Fruit fly (Drosophila melanogaster) whole organism, embryonic: ENCODE data around the gene jim.

Experiments
- CG10147 ChIP-seq: fragments of 200-800 bp; sonication (Bioruptor generic); optimal IDR thresholded peaks from 2 replicates; lab custom pipeline; 2019; ENCODE audit warnings: missing biosample characterization, mild to moderate bottlenecking, missing genetic modification characterization, moderate library complexity
- CG14860 ChIP-seq: fragments of 200-800 bp; sonication (Bioruptor generic); IDR thresholded peaks from 3 replicates; pipeline ENCODE4 v1.3.6; 2022; ENCODE audit warnings: missing biosample characterization, missing genetic modification characterization; ENCODE audit not compliant: partially characterized antibody
- CG1529 ChIP-seq: fragments of 200-800 bp; sonication (Bioruptor generic); optimal IDR thresholded peaks from 3 replicates; lab custom pipeline; 2018; ENCODE audit warnings: missing biosample characterization, missing genetic modification characterization
- CG1647 ChIP-seq: fragments of 200-800 bp; sonication (Bioruptor generic); optimal IDR thresholded peaks from 3 replicates; lab custom pipeline; 2016; ENCODE audit warnings: missing biosample characterization, missing genetic modification characterization
- CG17802 ChIP-seq: fragments of 200-800 bp; sonication (Bioruptor generic); optimal IDR thresholded peaks from 2 replicates; lab custom pipeline; 2018; ENCODE audit warnings: missing biosample characterization, mild to moderate bottlenecking, missing genetic modification characterization, moderate library complexity
- CG31388 ChIP-seq: fragments of 200-800 bp; sonication (Bioruptor generic); optimal IDR thresholded peaks from 2 replicates; lab custom pipeline; 2016; ENCODE audit warnings: missing biosample characterization, missing genetic modification characterization
- CG6254 ChIP-seq: fragments of 200-800 bp; sonication (Bioruptor generic); optimal IDR thresholded peaks from 3 replicates; lab custom pipeline; 2017; ENCODE audit warnings: mild to moderate bottlenecking, missing biosample characterization, missing genetic modification reagents, missing genetic modification characterization
- CG6654 ChIP-seq: fragments of 200-800 bp; sonication (Bioruptor generic); optimal IDR thresholded peaks from 2 replicates; lab custom pipeline; 2017; ENCODE audit warnings: missing biosample characterization, mild to moderate bottlenecking, missing genetic modification characterization
- CG8089 ChIP-seq: fragments of 200-800 bp; sonication (Bioruptor generic); optimal IDR thresholded peaks from 3 replicates; lab custom pipeline; 2016; ENCODE audit warnings: missing biosample characterization, missing genetic modification characterization
- CG8359 ChIP-seq: fragments of 200-800 bp; sonication (Bioruptor generic); optimal IDR thresholded peaks from 2 replicates; lab custom pipeline; 2017; ENCODE audit warnings: missing biosample characterization, mild to moderate bottlenecking, missing genetic modification characterization, borderline replicate concordance
- CG9932 ChIP-seq: fragments of 200-800 bp; sonication (Bioruptor generic); IDR thresholded peaks from 2 replicates; pipeline ENCODE4 v1.3.6; 2022; ENCODE audit warnings: missing biosample characterization, missing genetic modification characterization
- D19B ChIP-seq: fragments of 200-800 bp; sonication (Bioruptor generic); optimal IDR thresholded peaks from 2 replicates; lab custom pipeline; 2017; ENCODE audit warnings: missing biosample characterization, mild to moderate bottlenecking, missing genetic modification characterization
- Doc2 ChIP-seq: fragments of 200-800 bp; sonication (Bioruptor generic); IDR thresholded peaks from 2 replicates; pipeline ENCODE4 v1.3.6; 2022; ENCODE audit warnings: missing biosample characterization, missing genetic modification characterization
- Gsc ChIP-seq: fragments of 200-800 bp; sonication (Bioruptor generic); IDR thresholded peaks from 2 replicates; pipeline ENCODE4 v1.3.6; 2022; ENCODE audit warnings: missing biosample characterization, missing genetic modification characterization
- Gug ChIP-seq: fragments of 200-800 bp; sonication (Bioruptor generic); IDR thresholded peaks from 4 replicates; pipeline ENCODE4 v1.3.6; 2022; ENCODE audit warnings: missing biosample characterization, missing genetic modification characterization
- Hmr ChIP-seq: fragments of 200-800 bp; sonication (Bioruptor generic); optimal IDR thresholded peaks from 3 replicates; lab custom pipeline; 2017; ENCODE audit warnings: mild to moderate bottlenecking, missing biosample characterization, missing genetic modification reagents, missing genetic modification characterization
- Hr51 ChIP-seq, 2 experiments: fragments of 200-800 bp; sonication (Bioruptor generic); optimal IDR thresholded peaks; 2 replicates in 1 of 2; 3 replicates in 1 of 2; lab custom pipeline; 2016 to 2018; ENCODE audit warnings: missing biosample characterization in 2 of 2, missing genetic modification characterization in 2 of 2, mild to moderate bottlenecking in 1 of 2, moderate library complexity in 1 of 2
- Med ChIP-seq: fragments of 200-800 bp; sonication (Bioruptor generic); peaks from one replicate; lab custom pipeline; 2016; ENCODE audit warnings: missing biosample characterization, missing genetic modification characterization, mild to moderate bottlenecking, inconsistent platforms, moderate library complexity
- Oli ChIP-seq: fragments of 200-800 bp; sonication (Bioruptor generic); optimal IDR thresholded peaks from 2 replicates; lab custom pipeline; 2018; ENCODE audit warnings: missing biosample characterization, mild to moderate bottlenecking, missing genetic modification characterization, moderate library complexity
- Tbp ChIP-seq: fragments of >200 bp; optimal IDR thresholded peaks from 2 replicates; lab custom pipeline; 2018; ENCODE audit warnings: missing biosample characterization, missing genetic modification characterization
- dm ChIP-seq: fragments of 200-800 bp; sonication (Bioruptor generic); optimal IDR thresholded peaks from 3 replicates; lab custom pipeline; 2016; ENCODE audit warnings: missing biosample characterization, missing genetic modification characterization
- inv ChIP-seq: fragments of 200-800 bp; sonication (Bioruptor generic); IDR thresholded peaks from 2 replicates; pipeline ENCODE4 v1.3.6; 2022; ENCODE audit warnings: missing biosample characterization, missing genetic modification characterization; ENCODE audit not compliant: partially characterized antibody
- lbe ChIP-seq: fragments of 200-800 bp; sonication (Bioruptor generic); optimal IDR thresholded peaks from 2 replicates; lab custom pipeline; 2016; ENCODE audit warnings: missing biosample characterization, mild to moderate bottlenecking, missing genetic modification characterization
- nmo ChIP-seq: fragments of 200-800 bp; sonication (Bioruptor generic); optimal IDR thresholded peaks from 2 replicates; lab custom pipeline; 2018; ENCODE audit warnings: missing biosample characterization, mild to moderate bottlenecking, missing genetic modification characterization, moderate library complexity
- tio ChIP-seq: fragments of 200-800 bp; sonication (Bioruptor generic); optimal IDR thresholded peaks from 2 replicates; lab custom pipeline; 2017; ENCODE audit warnings: missing biosample characterization, missing genetic modification characterization, inconsistent platforms
- zf30C ChIP-seq: fragments of 200-800 bp; sonication (Bioruptor generic); optimal IDR thresholded peaks from 3 replicates; lab custom pipeline; 2018; ENCODE audit warnings: missing biosample characterization, mild to moderate bottlenecking, missing genetic modification characterization

Gene jim

DNA sequence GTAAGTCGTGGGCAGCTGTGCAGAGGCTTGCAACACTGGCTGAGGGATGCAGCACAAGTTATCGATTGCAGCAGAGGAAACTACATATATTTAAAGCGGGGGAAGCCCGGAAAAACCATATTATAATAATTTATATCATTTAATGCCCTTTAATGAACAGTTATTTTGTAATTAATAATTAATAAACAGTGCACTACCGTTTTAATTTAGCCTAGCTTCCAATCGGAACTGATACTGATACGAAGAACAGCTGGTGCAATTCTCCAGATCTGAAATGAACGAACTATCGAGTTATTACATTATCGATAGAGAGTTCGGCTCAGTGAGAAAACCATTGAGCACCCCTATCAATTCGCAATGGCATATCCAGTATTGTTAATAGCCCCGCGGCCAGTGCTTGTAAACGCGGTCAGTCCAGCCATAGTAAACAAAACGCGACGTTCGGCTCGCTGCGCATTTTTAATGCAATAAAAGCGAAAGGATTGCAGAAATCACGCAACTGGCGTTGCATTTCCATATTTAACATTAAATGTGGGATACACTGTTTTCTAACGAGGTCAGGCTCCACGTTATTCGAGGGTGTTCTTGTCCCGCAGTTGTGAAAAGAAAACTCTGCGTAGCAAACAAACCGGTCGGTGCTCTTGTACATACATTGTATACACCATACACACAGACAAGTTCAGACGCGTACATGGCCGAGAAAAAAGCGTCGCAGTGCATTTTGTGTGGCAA, 93.4 kb downstream of the jim start, which contains the start of gene CG7369 (continued):
- peak; percentile 70 for TF ChIP-seq CG1529
- peak; percentile 91 for TF ChIP-seq CG9932 (GFP tag; lab: Robert Waterston, UW)
- TF ChIP-seq nmo, result peak; percentile 89
- peak; percentile 45 for TF ChIP-seq CG6254 (GFP tag; lab: Kevin White, UChicago)
- TF ChIP-seq CG17802 (tag; lab: Kevin White, UChicago), result peak; percentile 21
- TF ChIP-seq Oli (tag; lab: Kevin White, UChicago), result peak; percentile 66
- peak; percentile 55; the same call in 1 of the 2 replicates for TF ChIP-seq Doc2 (GFP tag; lab: Robert Waterston, UW)
- TF ChIP-seq dm (GFP tag; lab: Kevin White, UChicago), result peak; percentile 61
- TF ChIP-seq Hmr (GFP tag; lab: Kevin White, UChicago), result peak; percentile 91
- TF ChIP-seq Gsc (GFP tag; lab: Robert Waterston, UW), result 0 out of 2 replicates have a peak, but pooled peaks have one; percentile 32
- TF ChIP-seq CG14860, result peak; percentile 71; the same call in 2 of the 3 replicates
- no peak for TF ChIP-seq zf30C (GFP tag; lab: Kevin White, UChicago)
- TF ChIP-seq CG1647 (GFP tag; lab: Kevin White, UChicago), result peak; percentile 77
- no peak for TF ChIP-seq Tbp (GFP tag; lab: Kevin White, UChicago)
- peak; percentile 70 for TF ChIP-seq D19B (GFP tag; lab: Kevin White, UChicago)
- peak; percentile 25 for TF ChIP-seq CG8089 (GFP tag; lab: Kevin White, UChicago)
- TF ChIP-seq CG10147 (GFP tag; lab: Kevin White, UChicago), result peak; percentile 82
- peak; percentile 19 for TF ChIP-seq CG8359 (GFP tag; lab: Kevin White, UChicago)
- peak; percentile 54 for TF ChIP-seq CG6654
- TF ChIP-seq inv (GFP tag; lab: Robert Waterston, UW), result peak; percentile 73
- peak; percentile 72 to 74 for TF ChIP-seq Hr51 (GFP tag; optimal IDR thresholded peaks at IDR 0.05; lab: Kevin White, UChicago)
- peak; percentile 59 for TF ChIP-seq CG31388 (GFP tag; lab: Kevin White, UChicago)
- peak; percentile 79 for TF ChIP-seq Gug (GFP tag; lab: Robert Waterston, UW)
- TF ChIP-seq Med (GFP tag; lab: Kevin White, UChicago), result peak; percentile 95
- peak; percentile 90 for TF ChIP-seq tio (GFP tag; lab: Kevin White, UChicago)
- TF ChIP-seq lbe, result peak; percentile 92
